Fruit fly (Drosophila melanogaster): Measurements from ENCODE around the gene P5cr.

P5cr gene

DNA sequence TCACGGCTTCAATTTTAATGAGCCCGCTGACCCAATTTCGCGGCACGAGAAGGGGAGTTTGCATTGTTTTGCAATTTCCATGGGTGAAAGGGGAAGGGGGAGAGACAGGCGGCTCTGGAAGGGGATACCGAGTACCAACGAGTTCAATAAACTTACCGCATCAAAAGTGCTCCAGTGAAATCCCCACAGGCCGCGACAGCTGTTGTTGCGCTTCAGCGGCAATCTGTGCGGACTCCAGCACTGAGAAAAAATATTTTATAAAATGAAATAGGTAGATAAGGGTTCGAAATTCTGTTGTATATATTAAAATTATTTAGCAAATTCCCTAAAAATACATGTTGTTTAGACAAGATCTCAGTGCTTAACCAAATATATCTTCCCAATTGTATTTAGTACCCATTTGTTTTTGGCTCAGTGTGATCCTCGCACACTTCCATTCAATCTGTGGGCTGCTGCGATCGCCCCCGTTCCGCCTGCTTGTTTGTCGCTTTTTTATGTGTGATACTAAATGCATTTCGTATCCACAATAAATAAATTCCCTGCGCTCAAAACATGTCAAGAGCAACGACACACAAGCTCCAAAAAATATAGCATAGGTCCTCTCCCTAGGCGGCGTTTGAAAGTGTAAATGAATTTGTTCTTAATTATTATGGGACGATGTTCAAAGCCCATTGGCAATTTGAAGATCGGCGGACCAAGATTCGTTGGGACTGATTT is 33.0 kb upstream of the P5cr start (continued):
- TF ChIP-seq ewg (GFP tag; optimal IDR thresholded peaks at IDR 0.05) = peak; percentile 77
- TF ChIP-seq CG13123 (GFP tag; optimal IDR thresholded peaks at IDR 0.05) = peak; percentile 43
- peak; percentile 12 to 88 for TF ChIP-seq Hr51 (GFP tag; optimal IDR thresholded peaks at IDR 0.05)
- peak; percentile 88 for TF ChIP-seq sisA (GFP tag; IDR thresholded peaks at IDR 0.05)
- no peak for TF ChIP-seq CG13624 (GFP tag; optimal IDR thresholded peaks at IDR 0.05)
- TF ChIP-seq CG11456 (GFP tag; IDR thresholded peaks at IDR 0.05) = peak; percentile 71; the same call in 1 of the 3 replicates
- TF ChIP-seq ems (GFP tag; optimal IDR thresholded peaks at IDR 0.05) = peak; percentile 50
- TF ChIP-seq Aef1 (GFP tag; IDR thresholded peaks at IDR 0.05) = peak; percentile 67
- TF ChIP-seq CTCF (GFP tag; optimal IDR thresholded peaks at IDR 0.05) = no peak
- peak; percentile 34 for TF ChIP-seq repo (GFP tag; optimal IDR thresholded peaks at IDR 0.05)
- no peak for TF ChIP-seq tx (GFP tag; optimal IDR thresholded peaks at IDR 0.05)
- no peak for TF ChIP-seq Scr (GFP tag; IDR thresholded peaks at IDR 0.05; ENCODE audit: partially characterized antibody)
- TF ChIP-seq lmd (GFP tag; IDR thresholded peaks at IDR 0.05) = peak; percentile 79
- peak; percentile 74 for TF ChIP-seq bcd (GFP tag; optimal IDR thresholded peaks at IDR 0.05)
- TF ChIP-seq CG17359 (tag; optimal IDR thresholded peaks at IDR 0.05) = peak; percentile 90
- peak; percentile 75 for TF ChIP-seq grau (tag; optimal IDR thresholded peaks at IDR 0.05)
- peak; percentile 80 for TF ChIP-seq CG10366 (GFP tag; IDR thresholded peaks at IDR 0.05)
- peak; percentile 19 for TF ChIP-seq CG12769 (tag; optimal IDR thresholded peaks at IDR 0.05)
- TF ChIP-seq CG7963 (GFP tag; IDR thresholded peaks at IDR 0.05; ENCODE audit: partially characterized antibody) = no peak
- 0 out of 3 replicates have a peak, but pooled peaks have one; percentile 13 for TF ChIP-seq CG6175 (GFP tag; IDR thresholded peaks at IDR 0.05)
- TF ChIP-seq salm (tag; optimal IDR thresholded peaks at IDR 0.05) = peak; percentile 48
- no peak for TF ChIP-seq Lpt (GFP tag; optimal IDR thresholded peaks at IDR 0.05)
- peak; percentile 68 for TF ChIP-seq Awh (GFP tag; IDR thresholded peaks at IDR 0.05)
- TF ChIP-seq tgo (GFP tag; IDR thresholded peaks at IDR 0.05) = peak; percentile 71; the same call in 2 of the 3 replicates
- peak; percentile 33 for TF ChIP-seq NC2β (GFP tag; optimal IDR thresholded peaks at IDR 0.05)
- TF ChIP-seq Ets97D (GFP tag; optimal IDR thresholded peaks at IDR 0.05) = peak; percentile 6
- TF ChIP-seq kay (GFP tag; optimal IDR thresholded peaks at IDR 0.05) = peak; percentile 27
- no peak for TF ChIP-seq knrl (GFP tag; IDR thresholded peaks at IDR 0.05; ENCODE audit: partially characterized antibody)
- TF ChIP-seq gsb-n (tag; optimal IDR thresholded peaks at IDR 0.05) = peak; percentile 74
- TF ChIP-seq fd96Cb (tag; optimal IDR thresholded peaks at IDR 0.05) = peak; percentile 87
- TF ChIP-seq CG7271 (tag; optimal IDR thresholded peaks at IDR 0.05) = peak; percentile 12
- peak; percentile 87 for TF ChIP-seq CG2712 (tag; optimal IDR thresholded peaks at IDR 0.05)
- TF ChIP-seq CG1233 (GFP tag; optimal IDR thresholded peaks at IDR 0.05) = peak; percentile 61
- peak; percentile 91 for TF ChIP-seq phol (tag; optimal IDR thresholded peaks at IDR 0.05)
- peak; percentile 61; the same call in 1 of the 2 replicates for TF ChIP-seq sim (GFP tag; IDR thresholded peaks at IDR 0.05)
- TF ChIP-seq tap (tag; optimal IDR thresholded peaks at IDR 0.05) = peak; percentile 82
- TF ChIP-seq bbx (GFP tag; IDR thresholded peaks at IDR 0.05; ENCODE audit: partially characterized antibody) = no peak
- peak; percentile 83 for TF ChIP-seq oc (tag; optimal IDR thresholded peaks at IDR 0.05)
- peak; percentile 82 for TF ChIP-seq CG4424 (GFP tag; optimal IDR thresholded peaks at IDR 0.05)
- peak; percentile 41; the same call in 1 of the 2 replicates for TF ChIP-seq Lim3 (GFP tag; IDR thresholded peaks at IDR 0.05)
- peak; percentile 84 for TF ChIP-seq CG6254 (GFP tag; optimal IDR thresholded peaks at IDR 0.05)
- TF ChIP-seq nom (GFP tag; optimal IDR thresholded peaks at IDR 0.05) = peak; percentile 75
- TF ChIP-seq rib (GFP tag; IDR thresholded peaks at IDR 0.05) = no peak
- peak; percentile 76 for TF ChIP-seq croc (GFP tag; conservative IDR thresholded peaks at IDR 0.05)
- TF ChIP-seq dmrt11E (tag; optimal IDR thresholded peaks at IDR 0.05) = peak; percentile 83
- TF ChIP-seq CG2678 (tag; optimal IDR thresholded peaks at IDR 0.05) = peak; percentile 83
- peak; percentile 85 for TF ChIP-seq vvl (GFP tag; IDR thresholded peaks at IDR 0.05)
- peak; percentile 68 for TF ChIP-seq E2f1 (GFP tag; IDR thresholded peaks at IDR 0.05)
- peak; percentile 75 for TF ChIP-seq pum (GFP tag; optimal IDR thresholded peaks at IDR 0.05)
- peak; percentile 75 for TF ChIP-seq CG17385 (GFP tag; optimal IDR thresholded peaks at IDR 0.05)
